Worm (Caenorhabditis elegans) whole organism, early embryonic: ENCODE results near the gene F26A1.7.

Experiments used
- B0310.2 ChIP-seq: sonication (generic microtip); optimal IDR thresholded peaks from 2 replicates; lab custom pipeline; 2016; ENCODE audit warnings: mild to moderate bottlenecking, missing genetic modification characterization, missing compliant biosample characterization
- F13C5.2 ChIP-seq: sonication (generic microtip); optimal IDR thresholded peaks from 2 replicates; lab custom pipeline; 2017; ENCODE audit warnings: mild to moderate bottlenecking, missing genetic modification characterization, inconsistent platforms, missing compliant biosample characterization
- aly-1 ChIP-seq: sonication (generic microtip); optimal IDR thresholded peaks from 2 replicates; lab custom pipeline; 2016; ENCODE audit warnings: missing genetic modification characterization, missing compliant biosample characterization
- ama-1 ChIP-seq: fragments of 150-350 bp; optimal IDR thresholded peaks from 2 replicates; lab custom pipeline; 2014
- ceh-13 ChIP-seq: fragments of 200-800 bp; sonication (Bioruptor generic); optimal IDR thresholded peaks from 2 replicates; lab custom pipeline; 2018; ENCODE audit warnings: mild to moderate bottlenecking, missing genetic modification characterization, missing compliant biosample characterization
- ceh-36 ChIP-seq: sonication (generic microtip); optimal IDR thresholded peaks from 2 replicates; lab custom pipeline; 2016; ENCODE audit warnings: missing genetic modification characterization, inconsistent platforms, missing compliant biosample characterization
- hmbx-1 ChIP-seq: sonication (generic microtip); optimal IDR thresholded peaks from 2 replicates; lab custom pipeline; 2016; ENCODE audit warnings: mild to moderate bottlenecking, missing genetic modification characterization, missing compliant biosample characterization
- hmg-4 ChIP-seq: fragments of 200-800 bp; sonication (Bioruptor generic); optimal IDR thresholded peaks from 2 replicates; lab custom pipeline; 2018; ENCODE audit warnings: mild to moderate bottlenecking, missing genetic modification characterization, missing compliant biosample characterization
- pes-1 ChIP-seq: fragments of 200-800 bp; sonication (Bioruptor generic); IDR thresholded peaks from 2 replicates; pipeline ENCODE4 v1.3.6; 2022; ENCODE audit warnings: missing genetic modification reagents, missing genetic modification characterization, missing compliant biosample characterization
- scrt-1 ChIP-seq: fragments of 200-800 bp; sonication (Bioruptor generic); IDR thresholded peaks from 2 replicates; pipeline ENCODE4 v1.3.6; 2022; ENCODE audit warnings: missing genetic modification characterization, missing compliant biosample characterization
- sea-1 ChIP-seq: fragments of 200-800 bp; sonication (Bioruptor generic); conservative IDR thresholded peaks from 2 replicates; pipeline ENCODE4 v1.3.6; 2022; ENCODE audit warnings: missing genetic modification characterization, missing compliant biosample characterization
- tra-4 ChIP-seq: sonication (generic microtip); optimal IDR thresholded peaks from 2 replicates; lab custom pipeline; 2017; ENCODE audit warnings: missing genetic modification characterization, missing compliant biosample characterization

DNA sequence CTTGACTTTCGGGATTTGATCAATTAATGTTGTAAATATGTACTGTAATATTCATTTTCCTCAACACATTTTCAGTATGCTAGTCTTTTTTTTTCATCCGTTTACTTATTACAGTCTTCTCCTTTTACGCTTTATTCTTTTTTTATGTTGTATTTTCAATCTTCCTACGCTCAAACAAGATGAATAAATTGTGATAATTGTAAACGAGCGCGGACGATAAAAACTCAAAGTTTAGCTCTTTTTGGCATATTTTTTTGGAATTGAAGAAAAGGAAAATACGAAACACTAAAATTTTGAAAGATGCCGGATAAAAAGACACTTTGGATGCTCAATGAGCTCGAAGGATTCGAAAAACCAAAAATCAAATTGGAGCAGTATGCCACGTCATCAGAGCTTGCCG is 17.0 kb downstream of the F26A1.7 start, which contains the start of gene metl-5:
- TF ChIP-seq ceh-13 (GFP tag; lab: Kevin White, UChicago): no peak
- no peak for TF ChIP-seq pes-1 (GFP tag; lab: Robert Waterston, UW)
- TF ChIP-seq F13C5.2: no peak
- TF ChIP-seq ama-1 (lab: Kevin White, UChicago): no peak
- TF ChIP-seq hmbx-1 (tag; lab: Kevin White, UChicago): no peak
- no peak for TF ChIP-seq aly-1
- no peak for TF ChIP-seq tra-4 (tag; lab: Kevin White, UChicago)
- no peak for TF ChIP-seq sea-1
- TF ChIP-seq hmg-4 (GFP tag; lab: Kevin White, UChicago): no peak
- no peak for TF ChIP-seq scrt-1 (GFP tag; lab: Robert Waterston, UW)
- no peak for TF ChIP-seq ceh-36 (tag; lab: Kevin White, UChicago)
- no peak for TF ChIP-seq B0310.2 (tag; lab: Kevin White, UChicago)
